Worm (Caenorhabditis elegans) whole organism, L1 larva: ENCODE measurements around the gene ZK632.11.

Experiments
- efl-1 ChIP-seq, 4 experiments: fragments of 150-350 bp; optimal IDR thresholded peaks in 3 of 4; peaks in 1 of 4; 1 replicate in 1 of 4; 2 replicates in 3 of 4; lab custom pipeline; 2014; ENCODE audit warnings: missing biosample characterization in 2 of 4, missing genetic modification characterization in 2 of 4, missing genetic modification reagents in 2 of 4
- elt-2 ChIP-seq: sonication (generic microtip); optimal IDR thresholded peaks from 2 replicates; lab custom pipeline; 2016; ENCODE audit warnings: missing genetic modification characterization, mild to moderate bottlenecking, inconsistent platforms, missing compliant biosample characterization, missing genetic modification reagents
- elt-3 ChIP-seq, 6 experiments: fragments of 150-350 bp in 1 of 6; sonication (generic microtip); optimal IDR thresholded peaks; 2 replicates each; lab custom pipeline; 2017 to 2018; ENCODE audit warnings: missing biosample characterization in 6 of 6, missing genetic modification characterization in 6 of 6, inconsistent platforms in 1 of 6
- lin-13 ChIP-seq: fragments of 150-350 bp; optimal IDR thresholded peaks from 2 replicates; lab custom pipeline; 2014; ENCODE audit warnings: missing biosample characterization, missing genetic modification reagents, missing genetic modification characterization
- nhr-12 ChIP-seq: sonication (generic microtip); optimal IDR thresholded peaks from 2 replicates; lab custom pipeline; 2017; ENCODE audit warnings: missing biosample characterization, missing genetic modification characterization
- nhr-47 ChIP-seq: sonication (generic microtip); optimal IDR thresholded peaks from 2 replicates; lab custom pipeline; 2016; ENCODE audit warnings: mild to moderate bottlenecking, missing genetic modification characterization, moderate library complexity, missing compliant biosample characterization
- nhr-77 ChIP-seq: fragments of 150-350 bp; optimal IDR thresholded peaks from 2 replicates; lab custom pipeline; 2014; ENCODE audit warnings: missing biosample characterization, missing genetic modification characterization
- zag-1 ChIP-seq: fragments of 150-350 bp; optimal IDR thresholded peaks from 2 replicates; lab custom pipeline; 2014; ENCODE audit warnings: missing biosample characterization, missing genetic modification characterization

ce11 chrIII:9857110-9857509 lies 29.4 kb downstream of the ZK632.11 start:
- TF ChIP-seq zag-1 (tag; lab: Kevin White, UChicago) (no peak), nhr-12 (no peak), elt-3 (tag; optimal IDR thresholded peaks at IDR 0.05; lab: Kevin White, UChicago) (no peak), nhr-47 (tag; lab: Kevin White, UChicago) (no peak), lin-13 (GFP tag; lab: Kevin White, UChicago) (no peak), nhr-77 (no peak), elt-2 (no peak), efl-1 (optimal IDR thresholded peaks at IDR 0.05; lab: Kevin White, UChicago) (no peak), efl-1 (GFP tag; optimal IDR thresholded peaks at IDR 0.05 in 1 of 2; lab: Kevin White, UChicago) (peak in 1 of 2 experiments; percentile 15)
